Worm (Caenorhabditis elegans): Measurements from ENCODE around the gene srx-129.

ce11 chrV:13790117-13790516 is 43.9 kb upstream of the srx-129 start:
- no peak for TF ChIP-seq fkh-10 (GFP tag; optimal IDR thresholded peaks at IDR 0.05)
- no peak for TF ChIP-seq ama-1 (optimal IDR thresholded peaks at IDR 0.05)
- no peak for TF ChIP-seq zip-5 (tag; optimal IDR thresholded peaks at IDR 0.05)
- no peak for TF ChIP-seq ref-2 (tag; optimal IDR thresholded peaks at IDR 0.05)
- TF ChIP-seq hlh-30 (tag; optimal IDR thresholded peaks at IDR 0.05; ENCODE audit: insufficient read depth) = no peak
- no peak for TF ChIP-seq nfya-1 (tag; optimal IDR thresholded peaks at IDR 0.05)
- no peak for TF ChIP-seq eyg-1 (tag; optimal IDR thresholded peaks at IDR 0.05)
- no peak for TF ChIP-seq elt-2 (tag; optimal IDR thresholded peaks at IDR 0.05)
- TF ChIP-seq dve-1 (tag; optimal IDR thresholded peaks at IDR 0.05) = no peak
